Worm (Caenorhabditis elegans) whole organism, L3 larva: ENCODE measurements around the gene ccpp-6.

Experiments
- R02D3.7 ChIP-seq: fragments of 150-350 bp; optimal IDR thresholded peaks from 2 replicates; lab custom pipeline; 2014; ENCODE audit warnings: missing biosample characterization, missing genetic modification characterization
- ZK546.5 ChIP-seq: sonication (generic microtip); optimal IDR thresholded peaks from 2 replicates; lab custom pipeline; 2017; ENCODE audit warnings: missing biosample characterization, missing genetic modification characterization
- aly-2 ChIP-seq: fragments of 150-350 bp; optimal IDR thresholded peaks from 2 replicates; lab custom pipeline; 2014; ENCODE audit warnings: missing biosample characterization, missing genetic modification characterization
- ama-1 ChIP-seq: fragments of 150-350 bp; optimal IDR thresholded peaks from 2 replicates; lab custom pipeline; 2018
- ceh-16 ChIP-seq: sonication (generic microtip); optimal IDR thresholded peaks from 2 replicates; lab custom pipeline; 2017; ENCODE audit warnings: missing biosample characterization, missing genetic modification characterization
- ceh-28 ChIP-seq: fragments of 150-350 bp; optimal IDR thresholded peaks from 2 replicates; lab custom pipeline; 2014; ENCODE audit warnings: missing biosample characterization, missing genetic modification reagents, missing genetic modification characterization
- ceh-82 ChIP-seq: fragments of 150-350 bp; optimal IDR thresholded peaks from 2 replicates; lab custom pipeline; 2014; ENCODE audit warnings: missing biosample characterization, missing genetic modification characterization
- ceh-9 ChIP-seq: sonication (generic microtip); optimal IDR thresholded peaks from 2 replicates; lab custom pipeline; 2018; ENCODE audit warnings: missing biosample characterization, missing genetic modification characterization
- daf-12 ChIP-seq: fragments of 150-350 bp; optimal IDR thresholded peaks from 2 replicates; lab custom pipeline; 2014; ENCODE audit warnings: missing biosample characterization, missing genetic modification reagents, missing genetic modification characterization
- egl-27 ChIP-seq: sonication (generic microtip); optimal IDR thresholded peaks from 4 replicates; lab custom pipeline; 2017; ENCODE audit warnings: missing biosample characterization, missing genetic modification reagents, missing genetic modification characterization
- egl-5 ChIP-seq: fragments of 150-350 bp; optimal IDR thresholded peaks from 2 replicates; lab custom pipeline; 2017; ENCODE audit warnings: missing biosample characterization, missing genetic modification reagents, missing genetic modification characterization, inconsistent platforms
- elt-1 ChIP-seq: fragments of 150-350 bp; optimal IDR thresholded peaks from 2 replicates; lab custom pipeline; 2014; ENCODE audit warnings: missing biosample characterization, missing genetic modification characterization
- elt-2 ChIP-seq: sonication (generic microtip); optimal IDR thresholded peaks from 2 replicates; lab custom pipeline; 2016; ENCODE audit warnings: missing genetic modification reagents, mild to moderate bottlenecking, missing genetic modification characterization, missing compliant biosample characterization
- elt-3 ChIP-seq, 3 experiments: fragments of 150-350 bp in 1 of 3; sonication (generic microtip) in 2 of 3; optimal IDR thresholded peaks; 2 replicates in 2 of 3; 4 replicates in 1 of 3; lab custom pipeline; 2014 to 2017; ENCODE audit warnings: missing biosample characterization in 3 of 3, missing genetic modification characterization in 3 of 3
- eor-1 ChIP-seq, 2 experiments: fragments of 150-350 bp; optimal IDR thresholded peaks; 2 replicates each; lab custom pipeline; 2014 to 2018; ENCODE audit warnings: missing biosample characterization in 2 of 2, missing genetic modification characterization in 2 of 2
- fkh-10 ChIP-seq: sonication (generic microtip); optimal IDR thresholded peaks from 2 replicates; lab custom pipeline; 2017; ENCODE audit warnings: missing biosample characterization, missing genetic modification reagents, missing genetic modification characterization
- fkh-2 ChIP-seq: fragments of 150-350 bp; optimal IDR thresholded peaks from 2 replicates; lab custom pipeline; 2014; ENCODE audit warnings: missing biosample characterization, missing genetic modification reagents, missing genetic modification characterization
- fos-1 ChIP-seq: fragments of 150-350 bp; optimal IDR thresholded peaks from 2 replicates; lab custom pipeline; 2014; ENCODE audit warnings: missing biosample characterization, missing genetic modification characterization
- hmg-11 ChIP-seq: sonication (generic microtip); optimal IDR thresholded peaks from 2 replicates; lab custom pipeline; 2016; ENCODE audit warnings: missing genetic modification characterization, missing compliant biosample characterization
- jun-1 ChIP-seq: fragments of 150-350 bp; optimal IDR thresholded peaks from 2 replicates; lab custom pipeline; 2014; ENCODE audit warnings: missing biosample characterization, missing genetic modification reagents, missing genetic modification characterization
- lin-15B ChIP-seq: fragments of 150-350 bp; optimal IDR thresholded peaks from 2 replicates; lab custom pipeline; 2014; ENCODE audit warnings: missing biosample characterization, missing genetic modification characterization
- lin-39 ChIP-seq: fragments of 150-350 bp; optimal IDR thresholded peaks from 2 replicates; lab custom pipeline; 2018; ENCODE audit warnings: missing biosample characterization, missing genetic modification reagents, missing genetic modification characterization
- lsy-12 ChIP-seq: sonication (generic microtip); optimal IDR thresholded peaks from 2 replicates; lab custom pipeline; 2016; ENCODE audit warnings: mild to moderate bottlenecking, missing genetic modification characterization, missing compliant biosample characterization
- mdl-1 ChIP-seq: fragments of 150-350 bp; optimal IDR thresholded peaks from 2 replicates; lab custom pipeline; 2014; ENCODE audit warnings: missing biosample characterization, missing genetic modification characterization
- mml-1 ChIP-seq: fragments of 150-350 bp; sonication (generic microtip); optimal IDR thresholded peaks from 3 replicates; lab custom pipeline; 2014; ENCODE audit warnings: missing biosample characterization, missing genetic modification characterization
- nfya-1 ChIP-seq: sonication (generic microtip); optimal IDR thresholded peaks from 2 replicates; lab custom pipeline; 2017; ENCODE audit warnings: missing genetic modification characterization, mild to moderate bottlenecking, missing compliant biosample characterization, antibody characterized with exemption, moderate library complexity; ENCODE audit not compliant: insufficient read depth
- nhr-11 ChIP-seq: fragments of 150-350 bp; optimal IDR thresholded peaks from 2 replicates; lab custom pipeline; 2014; ENCODE audit warnings: missing biosample characterization, missing genetic modification characterization
- nhr-12 ChIP-seq: fragments of 150-350 bp; optimal IDR thresholded peaks from 2 replicates; lab custom pipeline; 2014; ENCODE audit warnings: missing biosample characterization, missing genetic modification characterization
- nhr-23 ChIP-seq: fragments of 150-350 bp; optimal IDR thresholded peaks from 2 replicates; lab custom pipeline; 2014; ENCODE audit warnings: missing biosample characterization, missing genetic modification reagents, missing genetic modification characterization
- nhr-237 ChIP-seq: fragments of 150-350 bp; optimal IDR thresholded peaks from 2 replicates; lab custom pipeline; 2014; ENCODE audit warnings: missing biosample characterization, missing genetic modification characterization
- nhr-25 ChIP-seq: sonication (generic microtip); optimal IDR thresholded peaks from 2 replicates; lab custom pipeline; 2017; ENCODE audit warnings: missing biosample characterization, missing genetic modification characterization
- nhr-28 ChIP-seq: fragments of 150-350 bp; optimal IDR thresholded peaks from 2 replicates; lab custom pipeline; 2014; ENCODE audit warnings: missing biosample characterization, missing genetic modification characterization
- nhr-43 ChIP-seq: sonication (generic microtip); optimal IDR thresholded peaks from 2 replicates; lab custom pipeline; 2016; ENCODE audit warnings: mild to moderate bottlenecking, missing genetic modification characterization, missing compliant biosample characterization; ENCODE audit not compliant: poor library complexity, severe bottlenecking
- nhr-67 ChIP-seq: fragments of 150-350 bp; optimal IDR thresholded peaks from 2 replicates; lab custom pipeline; 2014; ENCODE audit warnings: missing biosample characterization, missing genetic modification characterization
- nhr-76 ChIP-seq: fragments of 150-350 bp; sonication (generic microtip); optimal IDR thresholded peaks from 5 replicates; lab custom pipeline; 2014; ENCODE audit warnings: missing biosample characterization, missing genetic modification characterization
- nhr-77 ChIP-seq: fragments of 150-350 bp; optimal IDR thresholded peaks from 2 replicates; lab custom pipeline; 2014; ENCODE audit warnings: missing biosample characterization, missing genetic modification characterization
- pha-4 ChIP-seq: fragments of 150-350 bp; optimal IDR thresholded peaks from 2 replicates; lab custom pipeline; 2014; ENCODE audit warnings: missing biosample characterization, missing genetic modification reagents, missing genetic modification characterization
- pqm-1 ChIP-seq: fragments of 150-350 bp; optimal IDR thresholded peaks from 2 replicates; lab custom pipeline; 2017; ENCODE audit warnings: missing biosample characterization, missing genetic modification characterization, inconsistent platforms
- sea-2 ChIP-seq: fragments of 150-350 bp; sonication (generic microtip); optimal IDR thresholded peaks from 4 replicates; lab custom pipeline; 2014; ENCODE audit warnings: missing biosample characterization, missing genetic modification reagents, missing genetic modification characterization
- skn-1 ChIP-seq: fragments of 150-350 bp; optimal IDR thresholded peaks from 2 replicates; lab custom pipeline; 2014; ENCODE audit warnings: missing biosample characterization, missing genetic modification characterization
- snpc-4 ChIP-seq: fragments of 150-350 bp; optimal IDR thresholded peaks from 2 replicates; lab custom pipeline; 2014; ENCODE audit warnings: missing biosample characterization, missing genetic modification characterization
- tbx-2 ChIP-seq: sonication (generic microtip); optimal IDR thresholded peaks from 2 replicates; lab custom pipeline; 2016; ENCODE audit warnings: mild to moderate bottlenecking, missing genetic modification characterization, missing compliant biosample characterization
- unc-39 ChIP-seq: sonication (generic microtip); optimal IDR thresholded peaks from 4 replicates; lab custom pipeline; 2017; ENCODE audit warnings: missing biosample characterization, missing genetic modification characterization
- unc-62 ChIP-seq: fragments of 150-350 bp; sonication (generic microtip); optimal IDR thresholded peaks from 4 replicates; lab custom pipeline; 2014; ENCODE audit warnings: missing biosample characterization, missing genetic modification reagents, missing genetic modification characterization
- zag-1 ChIP-seq: fragments of 150-350 bp; optimal IDR thresholded peaks from 2 replicates; lab custom pipeline; 2014; ENCODE audit warnings: missing biosample characterization, missing genetic modification characterization
- ztf-11 ChIP-seq: fragments of 150-350 bp; optimal IDR thresholded peaks from 2 replicates; lab custom pipeline; 2014; ENCODE audit warnings: missing biosample characterization, missing genetic modification characterization
- ztf-4 ChIP-seq: fragments of 150-350 bp; optimal IDR thresholded peaks from 2 replicates; lab custom pipeline; 2014; ENCODE audit warnings: missing biosample characterization, missing genetic modification characterization

Gene ccpp-6

ce11 chrII:5391447-5391846 lies 4.3 kb upstream of the ccpp-6 start:
- no peak for TF ChIP-seq mdl-1 (tag; lab: Kevin White, UChicago)
- no peak for TF ChIP-seq ceh-16 (tag; lab: Kevin White, UChicago)
- no peak for TF ChIP-seq tbx-2 (tag; lab: Kevin White, UChicago)
- TF ChIP-seq egl-27 (tag; lab: Kevin White, UChicago) = no peak
- no peak for TF ChIP-seq egl-5 (tag; lab: Kevin White, UChicago)
- TF ChIP-seq fos-1 (tag; lab: Kevin White, UChicago) = no peak
- no peak for TF ChIP-seq R02D3.7
- TF ChIP-seq fkh-2 (tag; lab: Kevin White, UChicago) = no peak
- TF ChIP-seq nhr-237 (tag; lab: Kevin White, UChicago) = no peak
- TF ChIP-seq ceh-9 = no peak
- no peak for TF ChIP-seq nhr-67 (tag; lab: Kevin White, UChicago)
- no peak for TF ChIP-seq nhr-12 (tag; lab: Kevin White, UChicago)
- TF ChIP-seq nhr-11 (tag; lab: Kevin White, UChicago) = no peak

- TF ChIP-seq elt-3 (tag; optimal IDR thresholded peaks at IDR 0.05; lab: Kevin White, UChicago) (no peak), fos-1 (tag; lab: Kevin White, UChicago) (no peak), egl-5 (tag; lab: Kevin White, UChicago) (peak; percentile 64), ama-1 (lab: Kevin White, UChicago) (peak; percentile 73), fkh-10 (GFP tag; lab: Kevin White, UChicago) (no peak), nhr-67 (tag; lab: Kevin White, UChicago) (no peak), ceh-28 (tag; lab: Kevin White, UChicago) (peak; percentile 55), nhr-12 (tag; lab: Kevin White, UChicago) (no peak), snpc-4 (tag; lab: Kevin White, UChicago) (peak; percentile 75), elt-1 (tag; lab: Kevin White, UChicago) (no peak), mml-1 (tag; lab: Kevin White, UChicago) (no peak), unc-39 (tag; lab: Kevin White, UChicago) (no peak), jun-1 (tag; lab: Kevin White, UChicago) (peak; percentile 71), ztf-4 (tag; lab: Kevin White, UChicago) (peak; percentile 58), pha-4 (tag; lab: Kevin White, UChicago) (peak; percentile 90), daf-12 (tag; lab: Kevin White, UChicago) (no peak), sea-2 (GFP tag; lab: Kevin White, UChicago) (no peak), nhr-77 (tag; lab: Kevin White, UChicago) (no peak), unc-62 (GFP tag; lab: Kevin White, UChicago) (no peak), nhr-76 (tag; lab: Kevin White, UChicago) (no peak), elt-2 (tag; lab: Kevin White, UChicago) (peak; percentile 79), ztf-11 (tag; lab: Kevin White, UChicago) (no peak), R02D3.7 (peak; percentile 61), eor-1 (tag; optimal IDR thresholded peaks at IDR 0.05; lab: Kevin White, UChicago) (no peak), nhr-43 (tag; lab: Kevin White, UChicago) (peak; percentile 86), nfya-1 (tag; lab: Kevin White, UChicago) (peak; percentile 82), hmg-11 (peak; percentile 51), nhr-237 (tag; lab: Kevin White, UChicago) (no peak), ZK546.5 (tag; lab: Kevin White, UChicago) (no peak), lin-39 (tag; lab: Kevin White, UChicago) (peak; percentile 79), ceh-82 (tag; lab: Kevin White, UChicago) (peak; percentile 11), pqm-1 (tag; lab: Kevin White, UChicago) (peak; percentile 29), zag-1 (tag; lab: Kevin White, UChicago) (no peak), mdl-1 (tag; lab: Kevin White, UChicago) (no peak), ceh-16 (tag; lab: Kevin White, UChicago) (no peak), lsy-12 (tag; lab: Kevin White, UChicago) (peak; percentile 26), nhr-23 (tag; lab: Kevin White, UChicago) (peak; percentile 92), lin-15B (peak; percentile 75), nhr-11 (tag; lab: Kevin White, UChicago) (no peak), egl-27 (tag; lab: Kevin White, UChicago) (no peak), nhr-25 (tag; lab: Kevin White, UChicago) (peak; percentile 92), ceh-9 (no peak), nhr-28 (tag; lab: Kevin White, UChicago) (no peak), fkh-2 (tag; lab: Kevin White, UChicago) (no peak), skn-1 (peak; percentile 57), tbx-2 (tag; lab: Kevin White, UChicago) (peak; percentile 66), aly-2 (tag; lab: Kevin White, UChicago) (peak; percentile 5)
Observed at ce11 chrII:5389831-5390323, 2.8 kb upstream of the ccpp-6 start, which contains the start of gene ndx-6. TSS of gene ndx-6 (minus strand) at chrII:5389881.
